Fruit fly (Drosophila melanogaster) whole organism, prepupa: ENCODE measurements around the gene CG13042.

ENCODE experiments used
- Blimp-1 ChIP-seq: fragments of 200-800 bp; sonication (Bioruptor generic); optimal IDR thresholded peaks from 3 replicates; lab custom pipeline; 2017; ENCODE audit warnings: missing biosample characterization, missing genetic modification characterization, mild to moderate bottlenecking, moderate library complexity, missing genetic modification reagents
- CG10669 ChIP-seq: fragments of 200-800 bp; sonication (Bioruptor generic); optimal IDR thresholded peaks from 3 replicates; lab custom pipeline; 2018; ENCODE audit warnings: missing biosample characterization, mild to moderate bottlenecking, missing genetic modification characterization, moderate library complexity
- CG11294 ChIP-seq: fragments of 200-800 bp; sonication (Bioruptor generic); IDR thresholded peaks from 2 replicates; pipeline ENCODE4 v1.3.6; 2022; ENCODE audit warnings: missing biosample characterization, missing genetic modification characterization
- CG11902 ChIP-seq: fragments of 200-800 bp; sonication (Bioruptor generic); optimal IDR thresholded peaks from 3 replicates; lab custom pipeline; 2016; ENCODE audit warnings: missing biosample characterization, missing genetic modification characterization
- CG6163 ChIP-seq: fragments of 200-800 bp; sonication (Bioruptor generic); IDR thresholded peaks from 3 replicates; pipeline ENCODE4 v1.3.6; 2022; ENCODE audit warnings: missing biosample characterization, missing genetic modification characterization
- CG6276 ChIP-seq: fragments of 200-800 bp; sonication (Bioruptor generic); optimal IDR thresholded peaks from 2 replicates; lab custom pipeline; 2017; ENCODE audit warnings: missing biosample characterization, mild to moderate bottlenecking, missing genetic modification characterization
- CG6792 ChIP-seq: fragments of 200-800 bp; sonication (Bioruptor generic); optimal IDR thresholded peaks from 3 replicates; lab custom pipeline; 2016; ENCODE audit warnings: missing biosample characterization, missing genetic modification characterization
- CG6808 ChIP-seq: fragments of 200-800 bp; sonication (Bioruptor generic); optimal IDR thresholded peaks from 3 replicates; lab custom pipeline; 2017; ENCODE audit warnings: missing biosample characterization, missing genetic modification characterization, mild to moderate bottlenecking, moderate library complexity, missing genetic modification reagents
- CG8119 ChIP-seq: fragments of 200-800 bp; sonication (Bioruptor generic); IDR thresholded peaks from 3 replicates; pipeline ENCODE4 v1.3.6; 2022; ENCODE audit warnings: missing biosample characterization, missing genetic modification characterization
- CG8319 ChIP-seq: fragments of 200-800 bp; sonication (Bioruptor generic); optimal IDR thresholded peaks from 3 replicates; lab custom pipeline; 2016; ENCODE audit warnings: missing biosample characterization, missing genetic modification characterization
- CG8632 ChIP-seq: fragments of 200-800 bp; sonication (Bioruptor generic); optimal IDR thresholded peaks from 3 replicates; lab custom pipeline; 2016; ENCODE audit warnings: missing biosample characterization, missing genetic modification characterization
- Eip78C ChIP-seq: fragments of 200-800 bp; sonication (Bioruptor generic); peaks from one replicate; lab custom pipeline; 2016; ENCODE audit warnings: missing biosample characterization, missing genetic modification characterization
- Gug ChIP-seq: fragments of 200-800 bp; sonication (Bioruptor generic); IDR thresholded peaks from 2 replicates; pipeline ENCODE4 v1.3.6; 2022; ENCODE audit warnings: missing biosample characterization, missing genetic modification characterization
- Hr38 ChIP-seq: sonication (Bioruptor generic); optimal IDR thresholded peaks from 2 replicates; lab custom pipeline; 2016; ENCODE audit warnings: missing biosample characterization, missing genetic modification characterization
- Lpt ChIP-seq: fragments of 200-800 bp; sonication (Bioruptor generic); optimal IDR thresholded peaks from 3 replicates; lab custom pipeline; 2016; ENCODE audit warnings: missing biosample characterization, missing genetic modification characterization
- Met ChIP-seq: fragments of 200-800 bp; sonication (Bioruptor generic); optimal IDR thresholded peaks from 3 replicates; lab custom pipeline; 2016; ENCODE audit warnings: missing biosample characterization, missing genetic modification characterization
- OdsH ChIP-seq: fragments of 200-800 bp; sonication (Bioruptor generic); optimal IDR thresholded peaks from 3 replicates; lab custom pipeline; 2016; ENCODE audit warnings: missing biosample characterization, missing genetic modification characterization
- Smox ChIP-seq: fragments of 200-800 bp; sonication (Bioruptor generic); optimal IDR thresholded peaks from 3 replicates; lab custom pipeline; 2016; ENCODE audit warnings: missing biosample characterization, missing genetic modification characterization
- Sox102F ChIP-seq: fragments of 200-800 bp; sonication (Bioruptor generic); optimal IDR thresholded peaks from 2 replicates; lab custom pipeline; 2016; ENCODE audit warnings: missing biosample characterization, mild to moderate bottlenecking, missing genetic modification characterization
- Sox14 ChIP-seq: fragments of 200-800 bp; sonication (Bioruptor generic); optimal IDR thresholded peaks from 3 replicates; lab custom pipeline; 2016; ENCODE audit warnings: missing biosample characterization, missing genetic modification characterization
- acj6 ChIP-seq: fragments of 200-800 bp; sonication (Bioruptor generic); optimal IDR thresholded peaks from 3 replicates; lab custom pipeline; 2016; ENCODE audit warnings: missing biosample characterization, missing genetic modification characterization
- eg ChIP-seq: fragments of 200-800 bp; sonication (Bioruptor generic); IDR thresholded peaks from 3 replicates; pipeline ENCODE4 v1.3.6; 2022; ENCODE audit warnings: missing biosample characterization, missing genetic modification characterization
- esn ChIP-seq: fragments of 200-800 bp; sonication (Bioruptor generic); optimal IDR thresholded peaks from 2 replicates; lab custom pipeline; 2016; ENCODE audit warnings: missing biosample characterization, mild to moderate bottlenecking, missing genetic modification characterization, moderate library complexity
- fkh ChIP-seq: fragments of 200-800 bp; sonication (Bioruptor generic); optimal IDR thresholded peaks from 3 replicates; lab custom pipeline; 2017; ENCODE audit warnings: missing biosample characterization, mild to moderate bottlenecking, missing genetic modification characterization, moderate library complexity
- net ChIP-seq: fragments of 200-800 bp; sonication (Bioruptor generic); optimal IDR thresholded peaks from 3 replicates; lab custom pipeline; 2016; ENCODE audit warnings: missing biosample characterization, missing genetic modification characterization
- salr ChIP-seq, 2 experiments: fragments of 200-800 bp; sonication (Bioruptor generic); optimal IDR thresholded peaks; 3 replicates each; lab custom pipeline; 2016 to 2018; ENCODE audit warnings: missing biosample characterization in 2 of 2, missing genetic modification characterization in 2 of 2, mild to moderate bottlenecking in 1 of 2
- ss ChIP-seq, 2 experiments: fragments of 200-800 bp; sonication (Bioruptor generic); optimal IDR thresholded peaks; 2 replicates in 1 of 2; 3 replicates in 1 of 2; lab custom pipeline; 2017 to 2018; ENCODE audit warnings: mild to moderate bottlenecking in 2 of 2, missing biosample characterization in 2 of 2, missing genetic modification characterization in 2 of 2, moderate library complexity in 1 of 2
- svp ChIP-seq: fragments of 200-800 bp; sonication (Bioruptor generic); peaks from one replicate; lab custom pipeline; 2016; ENCODE audit warnings: missing biosample characterization, missing genetic modification characterization
- topi ChIP-seq: fragments of 200-800 bp; sonication (Bioruptor generic); optimal IDR thresholded peaks from 3 replicates; lab custom pipeline; 2016; ENCODE audit warnings: missing biosample characterization, missing genetic modification characterization
- vri ChIP-seq: fragments of 200-800 bp; sonication (Bioruptor generic); optimal IDR thresholded peaks from 3 replicates; lab custom pipeline; 2016; ENCODE audit warnings: missing biosample characterization, mild to moderate bottlenecking, missing genetic modification characterization

Gene CG13042

dm6 chr3L:16356171-16356765 lies 48.0 kb upstream of the CG13042 start:
- TF ChIP-seq CG10669, result no peak
- no peak for TF ChIP-seq CG11294 (GFP tag; lab: Robert Waterston, UW)
- TF ChIP-seq Eip78C (GFP tag; lab: Kevin White, UChicago), result peak; percentile 40
- peak; percentile 72 for TF ChIP-seq vri (GFP tag; lab: Kevin White, UChicago)
- peak; percentile 62 for TF ChIP-seq fkh (GFP tag; lab: Kevin White, UChicago)

- TF ChIP-seq ss (GFP tag; optimal IDR thresholded peaks at IDR 0.05; lab: Kevin White, UChicago) (no peak), Eip78C (GFP tag; lab: Kevin White, UChicago) (peak; percentile 1)
These were observed 45.9 kb upstream of the CG13042 start, which contains the start of gene Pdh for dm6 chr3L:16354197-16354596. Pdh (minus strand) TSS chr3L:16354297.

dm6 chr3L:16351770-16352429 lies 43.6 kb upstream of the CG13042 start, which contains the start of the genes Golgin104 and Tcs3:
Golgin104 (minus strand) TSS chr3L:16351951.
Tcs3 (plus strand) TSS chr3L:16351991.
- TF ChIP-seq CG6792 (GFP tag; lab: Kevin White, UChicago) (no peak), esn (GFP tag; lab: Kevin White, UChicago) (no peak), Sox102F (GFP tag; lab: Kevin White, UChicago) (no peak), fkh (GFP tag; lab: Kevin White, UChicago) (peak; percentile 99)

- TF ChIP-seq CG6163 (GFP tag; lab: Robert Waterston, UW), result no peak
- TF ChIP-seq, all 60 proteins: peak for 0
These were observed 41.4 kb upstream of the CG13042 start for dm6 chr3L:16349686-16350085.

dm6 chr3L:16347914-16348313 lies 39.6 kb upstream of the CG13042 start, which contains the start of gene mRpS34:
mRpS34 (plus strand) TSS chr3L:16348074.
- TF ChIP-seq CG11294 (GFP tag; lab: Robert Waterston, UW) (no peak), CG8119 (GFP tag; lab: Robert Waterston, UW) (no peak), fkh (GFP tag; lab: Kevin White, UChicago) (no peak), CG6792 (GFP tag; lab: Kevin White, UChicago) (no peak), CG8632 (GFP tag; lab: Kevin White, UChicago) (no peak), Blimp-1 (GFP tag; lab: Kevin White, UChicago) (no peak), Gug (GFP tag; lab: Robert Waterston, UW) (no peak), CG6276 (no peak), topi (GFP tag; lab: Kevin White, UChicago) (no peak), svp (no peak), CG6163 (GFP tag; lab: Robert Waterston, UW) (no peak), OdsH (GFP tag; lab: Kevin White, UChicago) (no peak), Hr38 (GFP tag; lab: Kevin White, UChicago) (no peak)
- TF ChIP-seq, all 60 proteins: peak for 0

- TF ChIP-seq Lpt, result no peak
- no peak for TF ChIP-seq CG11902 (GFP tag; lab: Kevin White, UChicago)
- TF ChIP-seq Smox (GFP tag; lab: Kevin White, UChicago), result no peak
- no peak for TF ChIP-seq acj6 (GFP tag; lab: Kevin White, UChicago)
- no peak for TF ChIP-seq eg (GFP tag; lab: Robert Waterston, UW)
- no peak for TF ChIP-seq Eip78C (GFP tag; lab: Kevin White, UChicago)
- no peak for TF ChIP-seq Met (GFP tag; lab: Kevin White, UChicago)
- TF ChIP-seq CG8319 (GFP tag; lab: Kevin White, UChicago), result no peak
- TF ChIP-seq Hr38 (GFP tag; lab: Kevin White, UChicago), result no peak
- no peak for TF ChIP-seq net (GFP tag; lab: Kevin White, UChicago)
- no peak for TF ChIP-seq Sox14
- TF ChIP-seq Sox102F (GFP tag; lab: Kevin White, UChicago), result no peak
- TF ChIP-seq salr (GFP tag; optimal IDR thresholded peaks at IDR 0.05; lab: Kevin White, UChicago), result no peak
- no peak for TF ChIP-seq CG6808 (GFP tag; lab: Kevin White, UChicago)
- TF ChIP-seq vri (GFP tag; lab: Kevin White, UChicago), result no peak
These were observed 37.7 kb upstream of the CG13042 start, which contains the start of gene CG33257 for dm6 chr3L:16346023-16346422. CG33257 (plus strand) TSS chr3L:16346323.
